Comparison of ENCODE assay signal across 7 fruit fly cellular contexts in the genomic region with DNA sequence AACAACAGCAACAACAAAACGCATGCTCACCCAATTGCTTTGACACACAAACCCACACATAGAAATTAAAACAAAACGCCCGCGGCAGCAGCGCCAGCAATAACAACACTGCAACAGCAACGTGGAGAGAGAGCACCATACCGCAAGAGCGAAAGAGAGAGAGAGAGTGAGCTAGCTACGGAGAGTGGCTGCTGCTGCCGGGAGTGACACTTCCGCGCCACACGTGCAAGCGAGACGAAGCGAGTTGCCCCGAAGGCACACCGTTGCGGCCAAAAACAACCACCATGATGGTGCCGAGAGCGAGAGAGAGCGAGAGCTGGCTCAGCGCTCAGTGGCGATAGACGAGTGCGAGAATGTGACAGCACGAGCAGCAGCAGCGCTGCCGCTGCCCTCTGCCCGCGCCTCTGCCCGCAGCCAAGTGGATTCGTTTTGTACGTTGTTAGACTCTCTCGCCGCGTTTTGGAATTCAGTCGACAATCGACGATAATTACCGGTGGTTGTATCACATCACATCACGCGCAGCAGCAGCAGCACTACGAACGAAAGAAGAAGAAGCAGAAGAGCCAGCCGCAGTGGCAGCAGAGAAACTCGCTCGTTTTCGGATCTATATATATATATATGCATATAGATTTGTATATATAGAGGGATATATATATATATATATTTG.
TF ChIP-seq lines count a peak whose summit lies in the region.

A gene (plus strand): TSS at position 467 of the 667 bp plus-strand sequence.

- no peak for TF ChIP-seq CTCF in whole organism, embryonic (GFP tag; optimal IDR thresholded peaks at IDR 0.05; lab: Kevin White, UChicago)

TF ChIP-seq in Kc167, 6 proteins besides CTCF, POLR2A, EP300 and RAD21:
- TF ChIP-seq ttk (optimal IDR thresholded peaks at IDR 0.05; lab: Kevin White, UChicago) = no peak
- no peak for TF ChIP-seq Myc (optimal IDR thresholded peaks at IDR 0.05; lab: Kevin White, UChicago)
- no peak for TF ChIP-seq Sin3A (optimal IDR thresholded peaks at IDR 0.05; lab: Kevin White, UChicago)
- TF ChIP-seq h (optimal IDR thresholded peaks at IDR 0.05; lab: Kevin White, UChicago) = no peak
- no peak for TF ChIP-seq psq (optimal IDR thresholded peaks at IDR 0.05; lab: Kevin White, UChicago)
- TF ChIP-seq insv (optimal IDR thresholded peaks at IDR 0.05; lab: Kevin White, UChicago) = peak; percentile 2

TF ChIP-seq in whole organism, 6 proteins besides CTCF, POLR2A, EP300 and RAD21:
- no peak for TF ChIP-seq psq (optimal IDR thresholded peaks at IDR 0.05; lab: Kevin White, UChicago)
- peak; percentile 82 for TF ChIP-seq CG8478 (optimal IDR thresholded peaks at IDR 0.05; lab: Kevin White, UChicago)
- peak; percentile 80 for TF ChIP-seq Dll (optimal IDR thresholded peaks at IDR 0.05; lab: Kevin White, UChicago)

TF ChIP-seq in whole organism, adult, 20 proteins besides CTCF, POLR2A, EP300 and RAD21:
- no peak for TF ChIP-seq Crg-1 (GFP tag; optimal IDR thresholded peaks at IDR 0.05; lab: Kevin White, UChicago)
- TF ChIP-seq Hr96 (GFP tag; optimal IDR thresholded peaks at IDR 0.05; lab: Kevin White, UChicago) = no peak
- TF ChIP-seq Mnt (GFP tag; optimal IDR thresholded peaks at IDR 0.05; lab: Kevin White, UChicago) = peak; percentile 1
- peak; percentile 18 for TF ChIP-seq tj (GFP tag; optimal IDR thresholded peaks at IDR 0.05; lab: Kevin White, UChicago)
- peak; percentile 10 for TF ChIP-seq kay (GFP tag; lab: Kevin White, UChicago; ENCODE audit: borderline replicate concordance)
- peak; percentile 81 for TF ChIP-seq pad (GFP tag; optimal IDR thresholded peaks at IDR 0.05; lab: Kevin White, UChicago)
- no peak for TF ChIP-seq CG11617 (GFP tag; optimal IDR thresholded peaks at IDR 0.05; lab: Kevin White, UChicago)
- peak; percentile 25 for TF ChIP-seq ovo (GFP tag; optimal IDR thresholded peaks at IDR 0.05; lab: Kevin White, UChicago)
- TF ChIP-seq cic (GFP tag; optimal IDR thresholded peaks at IDR 0.05; lab: Kevin White, UChicago) = no peak
TF ChIP-seq in whole organism, adult: peak in this region for 5.

TF ChIP-seq in whole organism, embryonic, 481 proteins besides CTCF, POLR2A, EP300 and RAD21 (continues in another document):
- TF ChIP-seq Bdp1 (GFP tag; optimal IDR thresholded peaks at IDR 0.05; lab: Kevin White, UChicago) (no peak), CG7556 (GFP tag; optimal IDR thresholded peaks at IDR 0.05; lab: Kevin White, UChicago) (no peak), CG13424 (tag; optimal IDR thresholded peaks at IDR 0.05; lab: Kevin White, UChicago) (no peak), CG13123 (GFP tag; optimal IDR thresholded peaks at IDR 0.05; lab: Kevin White, UChicago) (no peak), sd (tag; optimal IDR thresholded peaks at IDR 0.05; lab: Kevin White, UChicago) (peak; percentile 47), nerfin-1 (tag; optimal IDR thresholded peaks at IDR 0.05; lab: Kevin White, UChicago) (peak; percentile 72), ap (GFP tag; IDR thresholded peaks at IDR 0.05; lab: Robert Waterston, UW) (no peak), Nf-YC (tag; optimal IDR thresholded peaks at IDR 0.05; lab: Kevin White, UChicago) (peak; percentile 99), NfI (GFP tag; optimal IDR thresholded peaks at IDR 0.05; lab: Kevin White, UChicago) (no peak), ttk (GFP tag; IDR thresholded peaks at IDR 0.05; lab: Robert Waterston, UW) (no peak), CG10274 (GFP tag; optimal IDR thresholded peaks at IDR 0.05; lab: Kevin White, UChicago) (no peak), nerfin-2 (GFP tag; IDR thresholded peaks at IDR 0.05; lab: Robert Waterston, UW; ENCODE audit: partially characterized antibody) (no peak), CG8089 (GFP tag; optimal IDR thresholded peaks at IDR 0.05; lab: Kevin White, UChicago) (no peak), E2f1 (GFP tag; IDR thresholded peaks at IDR 0.05; lab: Robert Waterston, UW) (no peak), CG1233 (GFP tag; optimal IDR thresholded peaks at IDR 0.05; lab: Kevin White, UChicago) (no peak), hbn (GFP tag; IDR thresholded peaks at IDR 0.05; lab: Robert Waterston, UW; ENCODE audit: partially characterized antibody) (0 out of 2 replicates have a peak, but pooled peaks have one; percentile 28)

TF ChIP-seq in whole organism, prepupa, 60 proteins besides CTCF, POLR2A, EP300 and RAD21 (continues in another document):
- TF ChIP-seq esn (GFP tag; optimal IDR thresholded peaks at IDR 0.05; lab: Kevin White, UChicago) (no peak), fd85E (GFP tag; optimal IDR thresholded peaks at IDR 0.05; lab: Kevin White, UChicago) (no peak), pdm3 (GFP tag; optimal IDR thresholded peaks at IDR 0.05; lab: Kevin White, UChicago) (no peak), CG6163 (GFP tag; IDR thresholded peaks at IDR 0.05; lab: Robert Waterston, UW) (peak; percentile 76), vri (GFP tag; optimal IDR thresholded peaks at IDR 0.05; lab: Kevin White, UChicago) (no peak), svp (GFP tag; lab: Kevin White, UChicago) (no peak), Ets96B (tag; optimal IDR thresholded peaks at IDR 0.05; lab: Kevin White, UChicago) (peak; percentile 19), fkh (GFP tag; optimal IDR thresholded peaks at IDR 0.05; lab: Kevin White, UChicago) (no peak), CG15336 (GFP tag; IDR thresholded peaks at IDR 0.05; lab: Robert Waterston, UW) (peak; percentile 24; the same call in 1 of the 2 replicates), lz (GFP tag; optimal IDR thresholded peaks at IDR 0.05; lab: Kevin White, UChicago) (peak; percentile 7), CG3919 (GFP tag; optimal IDR thresholded peaks at IDR 0.05; lab: Kevin White, UChicago) (peak; percentile 29), CG32006 (GFP tag; optimal IDR thresholded peaks at IDR 0.05; lab: Kevin White, UChicago) (peak; percentile 53), Smox (GFP tag; optimal IDR thresholded peaks at IDR 0.05; lab: Kevin White, UChicago) (no peak), fd59A (GFP tag; optimal IDR thresholded peaks at IDR 0.05; lab: Kevin White, UChicago) (peak; percentile 29), CG6808 (GFP tag; optimal IDR thresholded peaks at IDR 0.05; lab: Kevin White, UChicago) (peak; percentile 2), Sox14 (GFP tag; optimal IDR thresholded peaks at IDR 0.05; lab: Kevin White, UChicago) (peak; percentile 27), OdsH (GFP tag; optimal IDR thresholded peaks at IDR 0.05; lab: Kevin White, UChicago) (no peak), CG9139 (GFP tag; optimal IDR thresholded peaks at IDR 0.05; lab: Kevin White, UChicago) (no peak)

TF ChIP-seq in whole organism, pupa, 21 proteins besides CTCF, POLR2A, EP300 and RAD21 (continues in another document):
- TF ChIP-seq CG12605 (GFP tag; IDR thresholded peaks at IDR 0.05; lab: Robert Waterston, UW) (no peak), rn (GFP tag; IDR thresholded peaks at IDR 0.05; lab: Robert Waterston, UW) (peak; percentile 58; the same call in 1 of the 2 replicates), CG34367 (tag; optimal IDR thresholded peaks at IDR 0.05; lab: Kevin White, UChicago) (peak; percentile 31), CG17806 (tag; optimal IDR thresholded peaks at IDR 0.05; lab: Kevin White, UChicago) (no peak), EcR (GFP tag; optimal IDR thresholded peaks at IDR 0.05; lab: Kevin White, UChicago) (no peak), D1 (tag; optimal IDR thresholded peaks at IDR 0.05; lab: Kevin White, UChicago) (no peak), fd96Ca (GFP tag; IDR thresholded peaks at IDR 0.05; lab: Robert Waterston, UW) (peak; percentile 85), CG32121 (GFP tag; IDR thresholded peaks at IDR 0.05; lab: Robert Waterston, UW) (peak; percentile 70), Ets98B (GFP tag; IDR thresholded peaks at IDR 0.05; lab: Robert Waterston, UW) (peak; percentile 58; the same call in 1 of the 2 replicates), CG8301 (tag; optimal IDR thresholded peaks at IDR 0.05; lab: Kevin White, UChicago) (peak; percentile 15), CG8159 (tag; optimal IDR thresholded peaks at IDR 0.05; lab: Kevin White, UChicago) (peak; percentile 23), Pif1A (GFP tag; optimal IDR thresholded peaks at IDR 0.05; lab: Kevin White, UChicago) (no peak), CG15710 (tag; optimal IDR thresholded peaks at IDR 0.05; lab: Kevin White, UChicago) (peak; percentile 20), Pif1B (GFP tag; optimal IDR thresholded peaks at IDR 0.05; lab: Kevin White, UChicago) (no peak), gl (tag; optimal IDR thresholded peaks at IDR 0.05; lab: Kevin White, UChicago) (peak; percentile 35), Snoo (tag; optimal IDR thresholded peaks at IDR 0.05; lab: Kevin White, UChicago) (no peak), CG4496 (GFP tag; IDR thresholded peaks at IDR 0.05; lab: Robert Waterston, UW) (peak; percentile 75), CG13204 (GFP tag; optimal IDR thresholded peaks at IDR 0.05; lab: Kevin White, UChicago) (peak; percentile 61), CG9948 (tag; optimal IDR thresholded peaks at IDR 0.05; lab: Kevin White, UChicago) (no peak)

TF ChIP-seq in whole organism, wandering third instar larva, 38 proteins besides CTCF, POLR2A, EP300 and RAD21:
- no peak for TF ChIP-seq HLH106 (tag; optimal IDR thresholded peaks at IDR 0.05; lab: Kevin White, UChicago)
- TF ChIP-seq OdsH (GFP tag; optimal IDR thresholded peaks at IDR 0.05; lab: Kevin White, UChicago) = no peak
- TF ChIP-seq jim (GFP tag; optimal IDR thresholded peaks at IDR 0.05; lab: Kevin White, UChicago) = peak; percentile 91
- TF ChIP-seq Hr83 (GFP tag; optimal IDR thresholded peaks at IDR 0.05; lab: Kevin White, UChicago; ENCODE audit: poor library complexity, severe bottlenecking) = peak; percentile 15
- no peak for TF ChIP-seq foxo (GFP tag; optimal IDR thresholded peaks at IDR 0.05; lab: Kevin White, UChicago)
- TF ChIP-seq ey (GFP tag; optimal IDR thresholded peaks at IDR 0.05; lab: Kevin White, UChicago) = no peak
- TF ChIP-seq GATAd (GFP tag; optimal IDR thresholded peaks at IDR 0.05; lab: Kevin White, UChicago) = no peak
- TF ChIP-seq Vsx2 (GFP tag; optimal IDR thresholded peaks at IDR 0.05; lab: Kevin White, UChicago; ENCODE audit: partially characterized antibody) = peak; percentile 51
- no peak for TF ChIP-seq Hnf4 (GFP tag; optimal IDR thresholded peaks at IDR 0.05; lab: Kevin White, UChicago)
- TF ChIP-seq Dif (GFP tag; optimal IDR thresholded peaks at IDR 0.05; lab: Kevin White, UChicago; ENCODE audit: partially characterized antibody) = peak; percentile 47
- TF ChIP-seq CG9705 (GFP tag; optimal IDR thresholded peaks at IDR 0.05; lab: Kevin White, UChicago) = no peak
- TF ChIP-seq Sp1 (GFP tag; optimal IDR thresholded peaks at IDR 0.05; lab: Kevin White, UChicago) = peak; percentile 16
- TF ChIP-seq sage (GFP tag; optimal IDR thresholded peaks at IDR 0.05; lab: Kevin White, UChicago) = no peak
- peak; percentile 40 to 55 for TF ChIP-seq dl (GFP tag; optimal IDR thresholded peaks at IDR 0.05; lab: Kevin White, UChicago; ENCODE audit: insufficient read depth in 1 of 2, partially characterized antibody in 2 of 2)
